Worm (Caenorhabditis elegans): ENCODE data around the gene mask-1.

The mask-1 gene

ce11 chrIV:10374601-10375000 is at the start of gene mask-1:
Gene mask-1 (plus strand): TSS chrIV:10374901.
- TF ChIP-seq lin-32 (GFP tag; optimal IDR thresholded peaks at IDR 0.05) (no peak), mab-5 (tag; optimal IDR thresholded peaks at IDR 0.05) (no peak), ham-2 (GFP tag; optimal IDR thresholded peaks at IDR 0.05) (no peak), ztf-11 (tag; optimal IDR thresholded peaks at IDR 0.05) (no peak), elt-1 (tag; optimal IDR thresholded peaks at IDR 0.05; ENCODE audit: borderline replicate concordance, insufficient read depth) (no peak), unc-120 (tag; optimal IDR thresholded peaks at IDR 0.05; ENCODE audit: poor library complexity, severe bottlenecking) (no peak), elt-3 (tag; optimal IDR thresholded peaks at IDR 0.05) (no peak), unc-39 (tag; optimal IDR thresholded peaks at IDR 0.05) (no peak), M03D4.4 (tag; optimal IDR thresholded peaks at IDR 0.05) (no peak), ceh-43 (GFP tag; optimal IDR thresholded peaks at IDR 0.05) (no peak), lin-13 (tag; optimal IDR thresholded peaks at IDR 0.05) (no peak), ceh-83 (GFP tag; optimal IDR thresholded peaks at IDR 0.05) (no peak), nhr-28 (tag; optimal IDR thresholded peaks at IDR 0.05) (no peak), sem-2 (GFP tag; optimal IDR thresholded peaks at IDR 0.05) (no peak), nhr-76 (tag; optimal IDR thresholded peaks at IDR 0.05) (no peak), zip-8 (tag; optimal IDR thresholded peaks at IDR 0.05) (no peak), blmp-1 (tag; optimal IDR thresholded peaks at IDR 0.05) (no peak), flh-1 (GFP tag; optimal IDR thresholded peaks at IDR 0.05) (no peak), drap-1 (GFP tag; optimal IDR thresholded peaks at IDR 0.05) (no peak), nhr-2 (tag; optimal IDR thresholded peaks at IDR 0.05) (no peak)

ce11 chrIV:10330962-10331361 is 43.7 kb upstream of the mask-1 start:
- TF ChIP-seq nhr-2 (tag; optimal IDR thresholded peaks at IDR 0.05): no peak
- peak; percentile 57 for TF ChIP-seq ham-2 (GFP tag; optimal IDR thresholded peaks at IDR 0.05)

- TF ChIP-seq ces-1 (GFP tag; optimal IDR thresholded peaks at IDR 0.05) (no peak), ham-2 (GFP tag; optimal IDR thresholded peaks at IDR 0.05) (no peak), ceh-83 (GFP tag; optimal IDR thresholded peaks at IDR 0.05) (no peak), lin-13 (tag; optimal IDR thresholded peaks at IDR 0.05) (no peak), lin-32 (GFP tag; optimal IDR thresholded peaks at IDR 0.05) (no peak), ztf-11 (tag; optimal IDR thresholded peaks at IDR 0.05) (no peak), lsy-2 (tag; optimal IDR thresholded peaks at IDR 0.05) (no peak), nhr-28 (tag; optimal IDR thresholded peaks at IDR 0.05) (no peak), ceh-43 (GFP tag; optimal IDR thresholded peaks at IDR 0.05) (no peak), bed-3 (GFP tag; optimal IDR thresholded peaks at IDR 0.05) (no peak), snpc-4 (tag; optimal IDR thresholded peaks at IDR 0.05) (no peak), sptf-1 (tag; optimal IDR thresholded peaks at IDR 0.05) (no peak)
Measured at ce11 chrIV:10331882-10332281, 42.8 kb upstream of the mask-1 start.

ce11 chrIV:10337286-10337685 is 37.4 kb upstream of the mask-1 start:
- TF ChIP-seq bed-3 (GFP tag; optimal IDR thresholded peaks at IDR 0.05) (no peak), ztf-11 (tag; optimal IDR thresholded peaks at IDR 0.05) (no peak), ham-2 (GFP tag; optimal IDR thresholded peaks at IDR 0.05) (no peak), sptf-1 (tag; optimal IDR thresholded peaks at IDR 0.05) (no peak), ces-1 (GFP tag; optimal IDR thresholded peaks at IDR 0.05) (no peak), nhr-76 (tag; optimal IDR thresholded peaks at IDR 0.05) (no peak), hlh-1 (tag; optimal IDR thresholded peaks at IDR 0.05) (no peak), nhr-237 (tag; optimal IDR thresholded peaks at IDR 0.05) (no peak), mls-2 (tag; optimal IDR thresholded peaks at IDR 0.05) (no peak), cnd-1 (tag; optimal IDR thresholded peaks at IDR 0.05) (no peak), blmp-1 (tag; optimal IDR thresholded peaks at IDR 0.05) (no peak), sem-2 (GFP tag; optimal IDR thresholded peaks at IDR 0.05) (no peak), mep-1 (tag; optimal IDR thresholded peaks at IDR 0.05) (no peak)

- no peak for TF ChIP-seq ceh-83 (GFP tag; optimal IDR thresholded peaks at IDR 0.05)
- no peak for TF ChIP-seq lin-13 (tag; optimal IDR thresholded peaks at IDR 0.05)
- no peak for TF ChIP-seq blmp-1 (tag; optimal IDR thresholded peaks at IDR 0.05)
- TF ChIP-seq ham-2 (GFP tag; optimal IDR thresholded peaks at IDR 0.05): no peak
- TF ChIP-seq elt-1 (tag; optimal IDR thresholded peaks at IDR 0.05; ENCODE audit: borderline replicate concordance, insufficient read depth): no peak
- TF ChIP-seq ceh-43 (GFP tag; optimal IDR thresholded peaks at IDR 0.05): no peak
- TF ChIP-seq nhr-76 (tag; optimal IDR thresholded peaks at IDR 0.05): no peak
- TF ChIP-seq lsy-2 (tag; optimal IDR thresholded peaks at IDR 0.05): no peak
- no peak for TF ChIP-seq nhr-2 (tag; optimal IDR thresholded peaks at IDR 0.05)
- TF ChIP-seq M03D4.4 (tag; optimal IDR thresholded peaks at IDR 0.05): no peak
- TF ChIP-seq mls-2 (tag; optimal IDR thresholded peaks at IDR 0.05): no peak
Measured at ce11 chrIV:10339701-10340100, 35.0 kb upstream of the mask-1 start.

All from whole organism, mixed stage, embryonic.